Fruit fly (Drosophila melanogaster) whole organism, embryonic: Measurements from ENCODE around the gene CG33158.
A peak's percentile ranks its signal among the peaks of the same experiment; 100 is the strongest.

Source experiments
- Asciz ChIP-seq: fragments of 200-800 bp; sonication (Bioruptor generic); optimal IDR thresholded peaks from 2 replicates; lab custom pipeline; 2017; ENCODE audit warnings: missing biosample characterization, mild to moderate bottlenecking, missing genetic modification characterization, missing genetic modification reagents
- CG10565 ChIP-seq: fragments of 200-800 bp; sonication (Bioruptor generic); optimal IDR thresholded peaks from 3 replicates; lab custom pipeline; 2016; ENCODE audit warnings: missing biosample characterization, mild to moderate bottlenecking, missing genetic modification characterization
- CG11085 ChIP-seq: fragments of 200-800 bp; sonication (Bioruptor generic); IDR thresholded peaks from 2 replicates; pipeline ENCODE4 v1.3.6; 2022; ENCODE audit warnings: missing biosample characterization, missing genetic modification characterization
- CG12236 ChIP-seq: fragments of 200-800 bp; sonication (Bioruptor generic); optimal IDR thresholded peaks from 2 replicates; lab custom pipeline; 2016; ENCODE audit warnings: missing biosample characterization, missing genetic modification characterization
- CG12391 ChIP-seq: fragments of 200-800 bp; sonication (Bioruptor generic); optimal IDR thresholded peaks from 3 replicates; lab custom pipeline; 2018; ENCODE audit warnings: missing biosample characterization, mild to moderate bottlenecking, missing genetic modification characterization, moderate library complexity
- CG13287 ChIP-seq: fragments of 200-800 bp; sonication (Bioruptor generic); IDR thresholded peaks from 2 replicates; pipeline ENCODE4 v1.3.6; 2022; ENCODE audit warnings: missing biosample characterization, missing genetic modification characterization; ENCODE audit not compliant: partially characterized antibody
- CG14667 ChIP-seq: fragments of 200-800 bp; sonication (Bioruptor generic); IDR thresholded peaks from 2 replicates; pipeline ENCODE4 v1.3.6; 2022; ENCODE audit warnings: missing biosample characterization, missing genetic modification characterization
- CG14860 ChIP-seq: fragments of 200-800 bp; sonication (Bioruptor generic); IDR thresholded peaks from 3 replicates; pipeline ENCODE4 v1.3.6; 2022; ENCODE audit warnings: missing biosample characterization, missing genetic modification characterization; ENCODE audit not compliant: partially characterized antibody
- CG1529 ChIP-seq: fragments of 200-800 bp; sonication (Bioruptor generic); optimal IDR thresholded peaks from 3 replicates; lab custom pipeline; 2018; ENCODE audit warnings: missing biosample characterization, missing genetic modification characterization
- CG1603 ChIP-seq: fragments of 200-800 bp; sonication (Bioruptor generic); optimal IDR thresholded peaks from 2 replicates; lab custom pipeline; 2019; ENCODE audit warnings: missing biosample characterization, mild to moderate bottlenecking, missing genetic modification characterization, moderate library complexity
- CG2199 ChIP-seq: fragments of 200-800 bp; sonication (Bioruptor generic); IDR thresholded peaks from 3 replicates; pipeline ENCODE4 v1.3.6; 2022; ENCODE audit warnings: missing biosample characterization, missing genetic modification characterization
- CG30020 ChIP-seq: fragments of 200-800 bp; optimal IDR thresholded peaks from 2 replicates; lab custom pipeline; 2019; ENCODE audit warnings: missing biosample characterization, mild to moderate bottlenecking, missing genetic modification characterization, moderate library complexity
- CG3065 ChIP-seq: fragments of 200-800 bp; sonication (Bioruptor generic); optimal IDR thresholded peaks from 2 replicates; lab custom pipeline; 2016; ENCODE audit warnings: missing biosample characterization, missing genetic modification characterization
- CG3281 ChIP-seq: fragments of 200-800 bp; sonication (Bioruptor generic); optimal IDR thresholded peaks from 3 replicates; lab custom pipeline; 2017; ENCODE audit warnings: missing biosample characterization, mild to moderate bottlenecking, missing genetic modification characterization
- CG4282 ChIP-seq: fragments of 200-800 bp; sonication (Bioruptor generic); optimal IDR thresholded peaks from 2 replicates; lab custom pipeline; 2016; ENCODE audit warnings: missing biosample characterization, missing genetic modification characterization
- CG6683 ChIP-seq: fragments of 200-800 bp; sonication (Bioruptor generic); optimal IDR thresholded peaks from 2 replicates; lab custom pipeline; 2017; ENCODE audit warnings: missing biosample characterization, mild to moderate bottlenecking, missing genetic modification characterization, missing genetic modification reagents
- CG6689 ChIP-seq: fragments of 200-800 bp; sonication (Bioruptor generic); IDR thresholded peaks from 2 replicates; pipeline ENCODE4 v1.3.6; 2022; ENCODE audit warnings: missing biosample characterization, missing genetic modification characterization
- CG7928 ChIP-seq: fragments of 200-800 bp; sonication (Bioruptor generic); optimal IDR thresholded peaks from 2 replicates; lab custom pipeline; 2017; ENCODE audit warnings: missing biosample characterization, mild to moderate bottlenecking, missing genetic modification characterization
- CG9817 ChIP-seq: fragments of 200-800 bp; sonication (Bioruptor generic); optimal IDR thresholded peaks from 2 replicates; lab custom pipeline; 2018; ENCODE audit warnings: missing biosample characterization, mild to moderate bottlenecking, missing genetic modification characterization, moderate library complexity
- CkIIα-i1 ChIP-seq: fragments of 200-800 bp; sonication (Bioruptor generic); IDR thresholded peaks from 2 replicates; pipeline ENCODE4 v1.3.6; 2022; ENCODE audit warnings: missing biosample characterization, missing genetic modification characterization
- Dbx ChIP-seq: fragments of 200-800 bp; sonication (Bioruptor generic); IDR thresholded peaks from 3 replicates; pipeline ENCODE4 v1.3.6; 2022; ENCODE audit warnings: missing biosample characterization, missing genetic modification characterization
- Eip74EF ChIP-seq, 2 experiments: fragments of 200-800 bp in 1 of 2; fragments of >200 bp in 1 of 2; sonication (Bioruptor generic) in 1 of 2; optimal IDR thresholded peaks; 2 replicates each; lab custom pipeline; 2017 to 2019; ENCODE audit warnings: missing biosample characterization in 2 of 2, missing genetic modification characterization in 2 of 2, mild to moderate bottlenecking in 1 of 2, moderate library complexity in 1 of 2
- Fer2 ChIP-seq: fragments of 200-800 bp; sonication (Bioruptor generic); optimal IDR thresholded peaks from 2 replicates; lab custom pipeline; 2018; ENCODE audit warnings: missing biosample characterization, mild to moderate bottlenecking, missing genetic modification characterization, moderate library complexity
- Hmr ChIP-seq: fragments of 200-800 bp; sonication (Bioruptor generic); optimal IDR thresholded peaks from 3 replicates; lab custom pipeline; 2017; ENCODE audit warnings: mild to moderate bottlenecking, missing biosample characterization, missing genetic modification reagents, missing genetic modification characterization
- Hr51 ChIP-seq, 2 experiments: fragments of 200-800 bp; sonication (Bioruptor generic); optimal IDR thresholded peaks; 2 replicates in 1 of 2; 3 replicates in 1 of 2; lab custom pipeline; 2016 to 2018; ENCODE audit warnings: missing biosample characterization in 2 of 2, missing genetic modification characterization in 2 of 2, mild to moderate bottlenecking in 1 of 2, moderate library complexity in 1 of 2
- MTF-1 ChIP-seq: fragments of 200-800 bp; sonication (Bioruptor generic); optimal IDR thresholded peaks from 2 replicates; lab custom pipeline; 2018; ENCODE audit warnings: missing biosample characterization, mild to moderate bottlenecking, missing genetic modification characterization, borderline replicate concordance
- Ravus ChIP-seq: fragments of 200-800 bp; sonication (Bioruptor generic); IDR thresholded peaks from 2 replicates; pipeline ENCODE4 v1.3.6; 2022; ENCODE audit warnings: missing biosample characterization, missing genetic modification characterization
- Vsx1 ChIP-seq: fragments of 200-800 bp; sonication (Bioruptor generic); optimal IDR thresholded peaks from 2 replicates; lab custom pipeline; 2017; ENCODE audit warnings: missing biosample characterization, mild to moderate bottlenecking, missing genetic modification characterization, missing genetic modification reagents
- Xbp1 ChIP-seq: fragments of 200-800 bp; sonication (Bioruptor generic); optimal IDR thresholded peaks from 3 replicates; lab custom pipeline; 2016; ENCODE audit warnings: missing biosample characterization, mild to moderate bottlenecking, missing genetic modification characterization
- ac ChIP-seq: fragments of 200-800 bp; sonication (Bioruptor generic); optimal IDR thresholded peaks from 3 replicates; lab custom pipeline; 2017; ENCODE audit warnings: missing biosample characterization, mild to moderate bottlenecking, missing genetic modification characterization
- ap ChIP-seq: fragments of 200-800 bp; sonication (Bioruptor generic); IDR thresholded peaks from 2 replicates; pipeline ENCODE4 v1.3.6; 2022; ENCODE audit warnings: missing biosample characterization, missing genetic modification characterization
- ash1 ChIP-seq: fragments of 200-800 bp; sonication (Bioruptor generic); optimal IDR thresholded peaks from 2 replicates; lab custom pipeline; 2018; ENCODE audit warnings: missing biosample characterization, mild to moderate bottlenecking, missing genetic modification characterization
- bab2 ChIP-seq: fragments of 200-800 bp; sonication (Bioruptor generic); optimal IDR thresholded peaks from 2 replicates; lab custom pipeline; 2016; ENCODE audit warnings: missing biosample characterization, missing genetic modification characterization
- btn ChIP-seq: fragments of 200-800 bp; sonication (Bioruptor generic); optimal IDR thresholded peaks from 2 replicates; lab custom pipeline; 2016; ENCODE audit warnings: missing biosample characterization, missing genetic modification characterization
- cad ChIP-seq: fragments of >200 bp; optimal IDR thresholded peaks from 2 replicates; lab custom pipeline; 2017; ENCODE audit warnings: missing biosample characterization, missing genetic modification characterization
- corto ChIP-seq: fragments of 200-800 bp; sonication (Bioruptor generic); optimal IDR thresholded peaks from 2 replicates; lab custom pipeline; 2016; ENCODE audit warnings: missing biosample characterization, mild to moderate bottlenecking, missing genetic modification characterization, moderate library complexity
- dan ChIP-seq: fragments of 200-800 bp; sonication (Bioruptor generic); IDR thresholded peaks from 2 replicates; pipeline ENCODE4 v1.3.6; 2022; ENCODE audit warnings: missing biosample characterization, missing genetic modification characterization
- emc ChIP-seq: fragments of 200-800 bp; sonication (Bioruptor generic); optimal IDR thresholded peaks from 2 replicates; lab custom pipeline; 2016; ENCODE audit warnings: missing biosample characterization, missing genetic modification characterization
- eyg ChIP-seq: fragments of 200-800 bp; sonication (Bioruptor generic); optimal IDR thresholded peaks from 3 replicates; lab custom pipeline; 2016; ENCODE audit warnings: missing biosample characterization, missing genetic modification characterization
- fru ChIP-seq: fragments of >200 bp; optimal IDR thresholded peaks from 2 replicates; lab custom pipeline; 2017
- hbn ChIP-seq: fragments of 200-800 bp; sonication (Bioruptor generic); IDR thresholded peaks from 2 replicates; pipeline ENCODE4 v1.3.6; 2022; ENCODE audit warnings: missing biosample characterization, missing genetic modification characterization; ENCODE audit not compliant: partially characterized antibody
- jing ChIP-seq: fragments of 200-800 bp; sonication (Bioruptor generic); optimal IDR thresholded peaks from 2 replicates; lab custom pipeline; 2018; ENCODE audit warnings: missing biosample characterization, mild to moderate bottlenecking, missing genetic modification characterization
- ken ChIP-seq: fragments of 200-800 bp; sonication (Bioruptor generic); IDR thresholded peaks from 3 replicates; pipeline ENCODE4 v1.3.6; 2022; ENCODE audit warnings: missing biosample characterization, missing genetic modification characterization
- lbe ChIP-seq: fragments of 200-800 bp; sonication (Bioruptor generic); optimal IDR thresholded peaks from 2 replicates; lab custom pipeline; 2016; ENCODE audit warnings: missing biosample characterization, mild to moderate bottlenecking, missing genetic modification characterization
- nau ChIP-seq: fragments of 200-800 bp; sonication (Bioruptor generic); optimal IDR thresholded peaks from 3 replicates; lab custom pipeline; 2017; ENCODE audit warnings: missing biosample characterization, mild to moderate bottlenecking, missing genetic modification characterization, missing genetic modification reagents
- pfk ChIP-seq: fragments of 200-800 bp; sonication (Bioruptor generic); optimal IDR thresholded peaks from 2 replicates; lab custom pipeline; 2018; ENCODE audit warnings: missing biosample characterization, mild to moderate bottlenecking, missing genetic modification characterization, moderate library complexity
- pnt ChIP-seq: fragments of 200-800 bp; sonication (Bioruptor generic); optimal IDR thresholded peaks from 3 replicates; lab custom pipeline; 2016; ENCODE audit warnings: missing biosample characterization, missing genetic modification characterization
- ro ChIP-seq: fragments of 200-800 bp; sonication (Bioruptor generic); IDR thresholded peaks from 2 replicates; pipeline ENCODE4 v1.3.6; 2022; ENCODE audit warnings: missing biosample characterization, missing genetic modification characterization
- sna ChIP-seq: fragments of 200-800 bp; sonication (Bioruptor generic); IDR thresholded peaks from 2 replicates; pipeline ENCODE4 v1.3.6; 2022; ENCODE audit warnings: missing biosample characterization, missing genetic modification characterization; ENCODE audit not compliant: partially characterized antibody
- unc-4 ChIP-seq: fragments of 200-800 bp; sonication (Bioruptor generic); IDR thresholded peaks from 2 replicates; pipeline ENCODE4 v1.3.6; 2022; ENCODE audit warnings: missing biosample characterization, missing genetic modification characterization; ENCODE audit not compliant: partially characterized antibody

Gene CG33158

dm6 chr3L:16533932-16534331 is 114.5 kb downstream of the CG33158 start (continued):
- no peak for TF ChIP-seq ac
- no peak for TF ChIP-seq hbn
- peak; percentile 36; the same call in 1 of the 2 replicates for TF ChIP-seq CG11085 (GFP tag; lab: Robert Waterston, UW)
- TF ChIP-seq sna (GFP tag; lab: Robert Waterston, UW): no peak
- no peak for TF ChIP-seq CkIIα-i1 (GFP tag; lab: Robert Waterston, UW)
- peak; percentile 71 for TF ChIP-seq bab2 (GFP tag; lab: Kevin White, UChicago)
- peak; percentile 49 for TF ChIP-seq Fer2 (tag; lab: Kevin White, UChicago)
- no peak for TF ChIP-seq unc-4 (GFP tag; lab: Robert Waterston, UW)
- peak; percentile 55; the same call in 1 of the 3 replicates for TF ChIP-seq ken (GFP tag; lab: Robert Waterston, UW)
- TF ChIP-seq CG2199 (GFP tag; lab: Robert Waterston, UW): no peak
- peak; percentile 77 for TF ChIP-seq CG6689 (GFP tag; lab: Robert Waterston, UW)
- peak; percentile 47 for TF ChIP-seq Vsx1 (GFP tag; lab: Kevin White, UChicago)
- TF ChIP-seq Asciz (GFP tag; lab: Kevin White, UChicago): peak; percentile 78
- TF ChIP-seq corto (GFP tag; lab: Kevin White, UChicago): no peak
- TF ChIP-seq emc (GFP tag; lab: Kevin White, UChicago): peak; percentile 61
- no peak for TF ChIP-seq pfk (GFP tag; lab: Kevin White, UChicago)
- no peak for TF ChIP-seq fru (lab: Kevin White, UChicago)
- TF ChIP-seq CG7928 (GFP tag; lab: Kevin White, UChicago): peak; percentile 9
- TF ChIP-seq jing (GFP tag; lab: Kevin White, UChicago): peak; percentile 60
- peak; percentile 23 for TF ChIP-seq Ravus (GFP tag; lab: Robert Waterston, UW)
- TF ChIP-seq Hmr: peak; percentile 83
- 0 out of 2 replicates have a peak, but pooled peaks have one; percentile 12 for TF ChIP-seq ro (GFP tag; lab: Robert Waterston, UW)
- TF ChIP-seq Eip74EF (GFP tag; optimal IDR thresholded peaks at IDR 0.05; lab: Kevin White, UChicago): peak in 1 of 2 experiments; percentile 75
- TF ChIP-seq lbe: no peak
- no peak for TF ChIP-seq cad (GFP tag; lab: Kevin White, UChicago)
- TF ChIP-seq CG10565 (GFP tag; lab: Kevin White, UChicago): peak; percentile 18
- peak; percentile 56 to 88 for TF ChIP-seq Hr51 (GFP tag; optimal IDR thresholded peaks at IDR 0.05; lab: Kevin White, UChicago)
- peak; percentile 56; the same call in 1 of the 2 replicates for TF ChIP-seq CG14667 (GFP tag; lab: Robert Waterston, UW)
- peak; percentile 30 for TF ChIP-seq CG12236 (GFP tag; lab: Kevin White, UChicago)
- TF ChIP-seq CG1529 (GFP tag; lab: Kevin White, UChicago): peak; percentile 78
- no peak for TF ChIP-seq CG1603
- peak; percentile 84 for TF ChIP-seq nau (GFP tag; lab: Kevin White, UChicago)
- peak; percentile 53 for TF ChIP-seq CG6683
- no peak for TF ChIP-seq CG13287 (GFP tag; lab: Robert Waterston, UW)
- peak; percentile 86 for TF ChIP-seq CG3281 (GFP tag; lab: Kevin White, UChicago)
- TF ChIP-seq MTF-1: peak; percentile 42
- peak; percentile 82 for TF ChIP-seq Xbp1
- peak; percentile 10 for TF ChIP-seq btn (GFP tag; lab: Kevin White, UChicago)
- no peak for TF ChIP-seq ash1
- TF ChIP-seq Dbx (GFP tag; lab: Robert Waterston, UW): peak; percentile 64; the same call in 2 of the 3 replicates
- TF ChIP-seq eyg: peak; percentile 33
- TF ChIP-seq CG3065 (GFP tag; lab: Kevin White, UChicago): peak; percentile 11
- no peak for TF ChIP-seq CG4282 (GFP tag; lab: Kevin White, UChicago)
- peak; percentile 86 for TF ChIP-seq CG12391 (tag; lab: Kevin White, UChicago)
- no peak for TF ChIP-seq CG30020 (tag; lab: Kevin White, UChicago)
- TF ChIP-seq dan: no peak
- peak; percentile 49; the same call in 1 of the 2 replicates for TF ChIP-seq ap (GFP tag; lab: Robert Waterston, UW)
- peak; percentile 86 for TF ChIP-seq CG9817
- peak; percentile 62 for TF ChIP-seq pnt (GFP tag; lab: Kevin White, UChicago)
- TF ChIP-seq CG14860 (GFP tag; lab: Robert Waterston, UW): no peak
